Fruit fly (Drosophila melanogaster) whole organism, embryonic: Measurements from ENCODE around the gene CG9757.

Source experiments
- CG10462 ChIP-seq: fragments of 200-800 bp; sonication (Bioruptor generic); optimal IDR thresholded peaks from 2 replicates; lab custom pipeline; 2016; ENCODE audit warnings: missing biosample characterization, missing genetic modification characterization
- CG17612 ChIP-seq: fragments of 200-800 bp; sonication (Bioruptor generic); IDR thresholded peaks from 2 replicates; pipeline ENCODE4 v1.3.6; 2022; ENCODE audit warnings: missing biosample characterization, missing genetic modification characterization
- CG5245 ChIP-seq: fragments of 200-800 bp; sonication (Bioruptor generic); optimal IDR thresholded peaks from 3 replicates; lab custom pipeline; 2016; ENCODE audit warnings: missing biosample characterization, missing genetic modification characterization
- Hr51 ChIP-seq, 2 experiments: fragments of 200-800 bp; sonication (Bioruptor generic); optimal IDR thresholded peaks; 2 replicates in 1 of 2; 3 replicates in 1 of 2; lab custom pipeline; 2016 to 2018; ENCODE audit warnings: missing biosample characterization in 2 of 2, missing genetic modification characterization in 2 of 2, mild to moderate bottlenecking in 1 of 2, moderate library complexity in 1 of 2
- cato ChIP-seq: fragments of 200-800 bp; sonication (Bioruptor generic); optimal IDR thresholded peaks from 2 replicates; lab custom pipeline; 2016; ENCODE audit warnings: missing biosample characterization, missing genetic modification characterization, borderline replicate concordance
- eve ChIP-seq, 2 experiments: fragments of >200 bp; optimal IDR thresholded peaks; 2 replicates each; lab custom pipeline; 2017; ENCODE audit warnings: missing biosample characterization in 2 of 2, missing genetic modification characterization in 2 of 2
- sens ChIP-seq: fragments of 200-800 bp; sonication (Bioruptor generic); peaks from one replicate; lab custom pipeline; 2016; ENCODE audit warnings: missing biosample characterization, missing genetic modification characterization
- usp ChIP-seq: fragments of >200 bp; optimal IDR thresholded peaks from 2 replicates; lab custom pipeline; 2017; ENCODE audit warnings: missing biosample characterization, missing genetic modification characterization

DNA sequence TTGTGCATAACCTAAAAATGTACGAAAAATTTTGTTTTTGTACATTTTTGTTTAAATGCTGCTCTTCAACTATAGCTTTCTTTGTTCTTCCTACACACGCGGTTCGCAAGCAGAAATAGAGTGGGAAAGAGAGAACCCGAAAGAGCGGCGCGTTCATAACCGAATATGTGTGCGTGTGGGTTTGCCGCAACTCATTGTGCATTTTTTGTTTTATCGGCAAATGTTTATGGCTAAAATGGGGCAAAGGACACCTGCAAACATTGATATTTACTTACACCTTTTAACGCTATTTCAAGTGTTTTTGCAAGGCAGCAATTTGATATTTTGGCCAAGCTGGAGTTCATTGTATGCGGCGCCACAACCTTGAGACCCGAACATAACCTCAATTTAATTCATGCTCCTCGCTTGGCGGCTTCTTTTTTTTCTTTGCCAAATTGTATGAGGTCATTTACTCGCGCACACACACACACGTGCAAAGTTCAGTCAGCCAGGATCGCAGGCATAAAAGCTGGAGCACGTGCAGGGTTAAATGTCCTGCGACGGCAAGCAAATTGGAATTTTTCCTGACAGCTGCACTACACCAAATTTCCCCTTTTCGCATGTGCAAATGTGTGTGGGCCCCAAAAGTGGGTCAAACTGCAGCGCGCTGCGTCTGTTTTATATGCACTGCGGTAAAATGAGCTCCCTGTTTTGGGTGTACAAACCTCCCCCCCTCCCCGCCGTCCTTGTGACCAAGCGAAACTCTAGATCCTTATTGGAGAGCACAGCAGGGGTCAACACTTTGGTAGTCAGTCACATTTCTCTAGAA lies 35.7 kb upstream of the CG9757 start:
- TF ChIP-seq sens (GFP tag; lab: Kevin White, UChicago): no peak
- no peak for TF ChIP-seq CG17612 (GFP tag; lab: Robert Waterston, UW)
- TF ChIP-seq cato (GFP tag; lab: Kevin White, UChicago): no peak
- no peak for TF ChIP-seq usp (GFP tag; lab: Kevin White, UChicago)
- TF ChIP-seq CG5245 (GFP tag; lab: Kevin White, UChicago): no peak
- no peak for TF ChIP-seq CG10462 (GFP tag; lab: Kevin White, UChicago)
- no peak for TF ChIP-seq Hr51 (GFP tag; optimal IDR thresholded peaks at IDR 0.05; lab: Kevin White, UChicago)
- TF ChIP-seq eve (GFP tag; optimal IDR thresholded peaks at IDR 0.05; lab: Kevin White, UChicago): no peak
